Fruit fly (Drosophila melanogaster): ENCODE results near the gene Cdk5alpha.
A peak's percentile ranks its signal among the peaks of the same experiment; 100 is the strongest.

dm6 chr2L:10298306-10298705, 12.4 kb downstream of the Cdk5alpha start:
- TF ChIP-seq CTCF (optimal IDR thresholded peaks at IDR 0.05): peak; percentile 19 to 40
- no peak for TF ChIP-seq CG8478 (optimal IDR thresholded peaks at IDR 0.05)
